Worm (Caenorhabditis elegans): ENCODE measurements around the gene myrf-1.

ce11 chrII:10533985-10534384 lies 31.6 kb upstream of the myrf-1 start:
- TF ChIP-seq ama-1 (optimal IDR thresholded peaks at IDR 0.05) (no peak), sea-1 (GFP tag; conservative IDR thresholded peaks at IDR 0.05) (no peak), tra-4 (tag; optimal IDR thresholded peaks at IDR 0.05) (no peak)

All from whole organism, early embryonic.